Fruit fly (Drosophila melanogaster) whole organism, embryonic: Measurements from ENCODE around the gene CG14805.

Source experiments
- Abd-B ChIP-seq: fragments of 200-800 bp; sonication (Bioruptor generic); optimal IDR thresholded peaks from 2 replicates; lab custom pipeline; 2018; ENCODE audit warnings: missing biosample characterization, mild to moderate bottlenecking, missing genetic modification characterization, moderate library complexity
- Awh ChIP-seq: fragments of 200-800 bp; sonication (Bioruptor generic); IDR thresholded peaks from 2 replicates; pipeline ENCODE4, ENCODE4 v1.3.6; 2022; ENCODE audit warnings: missing biosample characterization, missing genetic modification characterization
- BEAF-32 ChIP-seq: fragments of 200-800 bp; sonication (Bioruptor generic); optimal IDR thresholded peaks from 3 replicates; lab custom pipeline; 2017; ENCODE audit warnings: missing biosample characterization, missing genetic modification characterization, mild to moderate bottlenecking, moderate library complexity, missing genetic modification reagents
- Bdp1 ChIP-seq: fragments of 200-800 bp; sonication (Bioruptor generic); optimal IDR thresholded peaks from 3 replicates; lab custom pipeline; 2016; ENCODE audit warnings: missing biosample characterization, missing genetic modification characterization
- Blimp-1 ChIP-seq: fragments of 200-800 bp; sonication (Bioruptor generic); optimal IDR thresholded peaks from 3 replicates; lab custom pipeline; 2018; ENCODE audit warnings: missing biosample characterization, missing genetic modification characterization, mild to moderate bottlenecking, moderate library complexity, missing genetic modification reagents
- CG12155 ChIP-seq: fragments of 200-800 bp; sonication (Bioruptor generic); optimal IDR thresholded peaks from 3 replicates; lab custom pipeline; 2016; ENCODE audit warnings: missing biosample characterization, missing genetic modification characterization
- CG13424 ChIP-seq: fragments of 200-800 bp; sonication (Bioruptor generic); optimal IDR thresholded peaks from 2 replicates; lab custom pipeline; 2019; ENCODE audit warnings: missing biosample characterization, mild to moderate bottlenecking, missing genetic modification characterization, moderate library complexity
- CG13775 ChIP-seq: fragments of 200-800 bp; sonication (Bioruptor generic); optimal IDR thresholded peaks from 3 replicates; lab custom pipeline; 2017; ENCODE audit warnings: missing biosample characterization, mild to moderate bottlenecking, missing genetic modification characterization
- CG1529 ChIP-seq: fragments of 200-800 bp; sonication (Bioruptor generic); optimal IDR thresholded peaks from 3 replicates; lab custom pipeline; 2018; ENCODE audit warnings: missing biosample characterization, missing genetic modification characterization
- CG1603 ChIP-seq: fragments of 200-800 bp; sonication (Bioruptor generic); optimal IDR thresholded peaks from 2 replicates; lab custom pipeline; 2019; ENCODE audit warnings: missing biosample characterization, mild to moderate bottlenecking, missing genetic modification characterization, moderate library complexity
- CG17385 ChIP-seq: fragments of 200-800 bp; sonication (Bioruptor generic); optimal IDR thresholded peaks from 3 replicates; lab custom pipeline; 2018; ENCODE audit warnings: missing biosample characterization, mild to moderate bottlenecking, missing genetic modification characterization
- CG17829 ChIP-seq: fragments of 200-800 bp; optimal IDR thresholded peaks from 2 replicates; lab custom pipeline; 2019; ENCODE audit warnings: missing biosample characterization, mild to moderate bottlenecking, missing genetic modification characterization, moderate library complexity
- CG18764 ChIP-seq: fragments of 200-800 bp; sonication (Bioruptor generic); optimal IDR thresholded peaks from 3 replicates; lab custom pipeline; 2016; ENCODE audit warnings: missing biosample characterization, missing genetic modification characterization
- CG30403 ChIP-seq: fragments of 200-800 bp; sonication (Bioruptor generic); optimal IDR thresholded peaks from 3 replicates; lab custom pipeline; 2016; ENCODE audit warnings: missing biosample characterization, missing genetic modification characterization
- CG4854 ChIP-seq: fragments of 200-800 bp; sonication (Bioruptor generic); optimal IDR thresholded peaks from 2 replicates; lab custom pipeline; 2016; ENCODE audit warnings: missing biosample characterization, missing genetic modification characterization, inconsistent platforms
- CG5180 ChIP-seq: fragments of 200-800 bp; sonication (Bioruptor generic); optimal IDR thresholded peaks from 3 replicates; lab custom pipeline; 2017; ENCODE audit warnings: missing biosample characterization, missing genetic modification characterization, mild to moderate bottlenecking, moderate library complexity, missing genetic modification reagents
- CG5245 ChIP-seq: fragments of 200-800 bp; sonication (Bioruptor generic); optimal IDR thresholded peaks from 3 replicates; lab custom pipeline; 2016; ENCODE audit warnings: missing biosample characterization, missing genetic modification characterization
- CG7745 ChIP-seq: fragments of 200-800 bp; sonication (Bioruptor generic); optimal IDR thresholded peaks from 2 replicates; lab custom pipeline; 2018; ENCODE audit warnings: missing biosample characterization, mild to moderate bottlenecking, missing genetic modification characterization, moderate library complexity
- CG7786 ChIP-seq: fragments of 200-800 bp; sonication (Bioruptor generic); optimal IDR thresholded peaks from 2 replicates; lab custom pipeline; 2016; ENCODE audit warnings: missing biosample characterization, missing genetic modification characterization
- CG9727 ChIP-seq: fragments of 200-800 bp; sonication (Bioruptor generic); optimal IDR thresholded peaks from 3 replicates; lab custom pipeline; 2017; ENCODE audit warnings: missing biosample characterization, mild to moderate bottlenecking, missing genetic modification characterization
- Camta ChIP-seq: fragments of 200-800 bp; sonication (Bioruptor generic); optimal IDR thresholded peaks from 2 replicates; lab custom pipeline; 2016; ENCODE audit warnings: missing biosample characterization, missing genetic modification characterization
- E2f1 ChIP-seq: fragments of 200-800 bp; sonication (Bioruptor generic); IDR thresholded peaks from 2 replicates; pipeline ENCODE4 v1.3.6; 2022; ENCODE audit warnings: missing biosample characterization, missing genetic modification characterization
- HLH3B ChIP-seq: fragments of 200-800 bp; sonication (Bioruptor generic); IDR thresholded peaks from 2 replicates; pipeline ENCODE4 v1.3.6; 2022; ENCODE audit warnings: missing biosample characterization, missing genetic modification characterization
- HmgZ ChIP-seq: fragments of 200-800 bp; sonication (Bioruptor generic); optimal IDR thresholded peaks from 2 replicates; lab custom pipeline; 2018; ENCODE audit warnings: missing biosample characterization, mild to moderate bottlenecking, missing genetic modification characterization
- Lpt ChIP-seq: fragments of >200 bp; optimal IDR thresholded peaks from 2 replicates; lab custom pipeline; 2018; ENCODE audit warnings: missing biosample characterization, missing genetic modification characterization
- NfI ChIP-seq: fragments of 200-800 bp; sonication (Bioruptor generic); optimal IDR thresholded peaks from 3 replicates; lab custom pipeline; 2018; ENCODE audit warnings: missing biosample characterization, mild to moderate bottlenecking, missing genetic modification characterization, moderate library complexity
- Scr ChIP-seq: fragments of 200-800 bp; sonication (Bioruptor generic); IDR thresholded peaks from 2 replicates; pipeline ENCODE4 v1.3.6; 2022; ENCODE audit warnings: missing biosample characterization, missing genetic modification characterization; ENCODE audit not compliant: partially characterized antibody
- Side ChIP-seq: fragments of 200-800 bp; sonication (Bioruptor generic); optimal IDR thresholded peaks from 2 replicates; lab custom pipeline; 2016; ENCODE audit warnings: missing biosample characterization, missing genetic modification characterization
- Trl ChIP-seq, 3 experiments: fragments of >200 bp in 2 of 3; fragments of 200-800 bp in 1 of 3; sonication (Bioruptor generic) in 1 of 3; optimal IDR thresholded peaks; 2 replicates in 1 of 3; 3 replicates in 2 of 3; lab custom pipeline; 2016 to 2017; ENCODE audit warnings: missing biosample characterization in 1 of 3, missing genetic modification characterization in 1 of 3
- Xrp1 ChIP-seq: fragments of 200-800 bp; sonication (Bioruptor generic); IDR thresholded peaks from 2 replicates; pipeline ENCODE4 v1.3.6; 2022; ENCODE audit warnings: missing biosample characterization, missing genetic modification characterization
- bbx ChIP-seq: fragments of 200-800 bp; sonication (Bioruptor generic); IDR thresholded peaks from 2 replicates; pipeline ENCODE4 v1.3.6; 2022; ENCODE audit warnings: missing biosample characterization, missing genetic modification characterization; ENCODE audit not compliant: partially characterized antibody
- dimm ChIP-seq: fragments of 200-800 bp; sonication (Bioruptor generic); IDR thresholded peaks from 2 replicates; pipeline ENCODE4 v1.3.6; 2022; ENCODE audit warnings: missing biosample characterization, missing genetic modification characterization
- ftz-f1 ChIP-seq: fragments of 200-800 bp; sonication (Bioruptor generic); optimal IDR thresholded peaks from 2 replicates; lab custom pipeline; 2016; ENCODE audit warnings: missing biosample characterization, missing genetic modification characterization
- hkb ChIP-seq, 2 experiments: fragments of 200-800 bp in 1 of 2; fragments of >200 bp in 1 of 2; sonication (Bioruptor generic) in 1 of 2; IDR thresholded peaks in 1 of 2; optimal IDR thresholded peaks in 1 of 2; 2 replicates each; pipeline versions ENCODE4 v1.3.6 to Lab custom; 2017 to 2022; ENCODE audit warnings: missing biosample characterization in 1 of 2, missing genetic modification characterization in 1 of 2
- inv ChIP-seq: fragments of 200-800 bp; sonication (Bioruptor generic); IDR thresholded peaks from 2 replicates; pipeline ENCODE4 v1.3.6; 2022; ENCODE audit warnings: missing biosample characterization, missing genetic modification characterization; ENCODE audit not compliant: partially characterized antibody
- lmd ChIP-seq: fragments of 200-800 bp; sonication (Bioruptor generic); IDR thresholded peaks from 2 replicates; pipeline ENCODE4 v1.3.6; 2022; ENCODE audit warnings: missing biosample characterization, missing genetic modification characterization
- lov ChIP-seq, 2 experiments: fragments of 200-800 bp in 1 of 2; fragments of >200 bp in 1 of 2; sonication (Bioruptor generic) in 1 of 2; IDR thresholded peaks in 1 of 2; optimal IDR thresholded peaks in 1 of 2; 2 replicates in 1 of 2; 3 replicates in 1 of 2; pipeline versions ENCODE4 v1.3.6 to Lab custom; 2017 to 2022; ENCODE audit warnings: missing biosample characterization in 1 of 2, missing genetic modification characterization in 1 of 2
- nerfin-1 ChIP-seq: fragments of 200-800 bp; sonication (Bioruptor generic); optimal IDR thresholded peaks from 3 replicates; lab custom pipeline; 2019; ENCODE audit warnings: missing biosample characterization, mild to moderate bottlenecking, missing genetic modification characterization, moderate library complexity
- peb ChIP-seq: fragments of 200-800 bp; sonication (Bioruptor generic); IDR thresholded peaks from 2 replicates; pipeline ENCODE4 v1.3.6; 2022; ENCODE audit warnings: missing biosample characterization, missing genetic modification characterization
- prd ChIP-seq, 3 experiments: fragments of >200 bp in 2 of 3; fragments of 200-800 bp in 1 of 3; sonication (Bioruptor generic) in 1 of 3; optimal IDR thresholded peaks in 2 of 3; IDR thresholded peaks in 1 of 3; 2 replicates in 2 of 3; 3 replicates in 1 of 3; pipeline versions ENCODE4 v1.3.6 to Lab custom; 2017 to 2022; ENCODE audit warnings: missing biosample characterization in 1 of 3, missing genetic modification characterization in 1 of 3
- row ChIP-seq: fragments of 200-800 bp; sonication (Bioruptor generic); IDR thresholded peaks from 3 replicates; pipeline ENCODE4 v1.3.6; 2022; ENCODE audit warnings: missing biosample characterization, missing genetic modification characterization
- scrt ChIP-seq: fragments of 200-800 bp; sonication (Bioruptor generic); optimal IDR thresholded peaks from 2 replicates; lab custom pipeline; 2018; ENCODE audit warnings: missing biosample characterization, mild to moderate bottlenecking, missing genetic modification characterization, moderate library complexity
- sens ChIP-seq: fragments of 200-800 bp; sonication (Bioruptor generic); peaks from one replicate; lab custom pipeline; 2016; ENCODE audit warnings: missing biosample characterization, missing genetic modification characterization
- sim ChIP-seq: fragments of 200-800 bp; sonication (Bioruptor generic); IDR thresholded peaks from 2 replicates; pipeline ENCODE4 v1.3.6; 2022; ENCODE audit warnings: missing biosample characterization, missing genetic modification characterization
- sna ChIP-seq: fragments of 200-800 bp; sonication (Bioruptor generic); IDR thresholded peaks from 2 replicates; pipeline ENCODE4 v1.3.6; 2022; ENCODE audit warnings: missing biosample characterization, missing genetic modification characterization; ENCODE audit not compliant: partially characterized antibody
- tin ChIP-seq: fragments of 200-800 bp; sonication (Bioruptor generic); optimal IDR thresholded peaks from 3 replicates; lab custom pipeline; 2016; ENCODE audit warnings: missing biosample characterization, missing genetic modification characterization
- tup ChIP-seq: fragments of 200-800 bp; sonication (Bioruptor generic); optimal IDR thresholded peaks from 2 replicates; lab custom pipeline; 2016; ENCODE audit warnings: missing biosample characterization, mild to moderate bottlenecking, missing genetic modification characterization, moderate library complexity
- wor ChIP-seq: fragments of 200-800 bp; sonication (Bioruptor generic); IDR thresholded peaks from 2 replicates; pipeline ENCODE4 v1.3.6; 2022; ENCODE audit warnings: missing biosample characterization, missing genetic modification characterization
- zfh1 ChIP-seq: fragments of 200-800 bp; sonication (Bioruptor generic); IDR thresholded peaks from 3 replicates; pipeline ENCODE4 v1.3.6; 2022; ENCODE audit warnings: missing biosample characterization, missing genetic modification characterization

Gene CG14805

dm6 chrX:1901605-1902136, 24.6 kb downstream of the CG14805 start, which contains the start of gene Ldaf1 (continued):
- TF ChIP-seq inv (no peak), CG9727 (GFP tag; lab: Kevin White, UChicago) (no peak), CG13775 (no peak), CG1529 (GFP tag; lab: Kevin White, UChicago) (no peak), sna (GFP tag; lab: Robert Waterston, UW) (no peak), CG7786 (GFP tag; lab: Kevin White, UChicago) (no peak), Lpt (GFP tag; lab: Kevin White, UChicago) (no peak), CG17385 (no peak), HmgZ (tag; lab: Kevin White, UChicago) (peak; percentile 24), sim (GFP tag; lab: Robert Waterston, UW) (no peak), CG18764 (GFP tag; lab: Kevin White, UChicago) (no peak), Side (GFP tag; lab: Kevin White, UChicago) (no peak), lmd (no peak), Bdp1 (no peak), prd (optimal IDR thresholded peaks at IDR 0.05; lab: Kevin White, UChicago) (no peak), prd (GFP tag; IDR thresholded peaks at IDR 0.05; lab: Robert Waterston, UW) (no peak), Blimp-1 (GFP tag; lab: Kevin White, UChicago) (no peak), zfh1 (GFP tag; lab: Robert Waterston, UW) (peak; percentile 26; the same call in 1 of the 3 replicates), ftz-f1 (GFP tag; lab: Kevin White, UChicago) (no peak), lov (optimal IDR thresholded peaks at IDR 0.05; lab: Kevin White, UChicago) (no peak), lov (GFP tag; IDR thresholded peaks at IDR 0.05; lab: Robert Waterston, UW) (no peak), bbx (GFP tag; lab: Robert Waterston, UW) (no peak), CG5245 (GFP tag; lab: Kevin White, UChicago) (no peak), CG12155 (GFP tag; lab: Kevin White, UChicago) (no peak), CG17829 (tag; lab: Kevin White, UChicago) (no peak), scrt (GFP tag; lab: Kevin White, UChicago) (peak; percentile 36), Trl (optimal IDR thresholded peaks at IDR 0.05; lab: Kevin White, UChicago) (no peak), Trl (GFP tag; optimal IDR thresholded peaks at IDR 0.05; lab: Kevin White, UChicago) (no peak), CG4854 (GFP tag; lab: Kevin White, UChicago) (no peak), tin (GFP tag; lab: Kevin White, UChicago) (no peak), CG5180 (no peak), sens (GFP tag; lab: Kevin White, UChicago) (peak; percentile 69), peb (GFP tag; lab: Robert Waterston, UW) (no peak), Abd-B (no peak), CG7745 (tag; lab: Kevin White, UChicago) (no peak), hkb (optimal IDR thresholded peaks at IDR 0.05; lab: Kevin White, UChicago) (no peak), hkb (GFP tag; IDR thresholded peaks at IDR 0.05; lab: Robert Waterston, UW) (no peak), row (peak; percentile 44; the same call in 1 of the 3 replicates), CG1603 (tag; lab: Kevin White, UChicago) (peak; percentile 21), dimm (GFP tag; lab: Robert Waterston, UW) (no peak), tup (GFP tag; lab: Kevin White, UChicago) (no peak), Awh (GFP tag; lab: Robert Waterston, UW) (no peak), CG30403 (GFP tag; lab: Kevin White, UChicago) (no peak), wor (no peak), BEAF-32 (peak; percentile 22), HLH3B (no peak), E2f1 (GFP tag; lab: Robert Waterston, UW) (no peak), nerfin-1 (tag; lab: Kevin White, UChicago) (no peak), Camta (GFP tag; lab: Kevin White, UChicago) (no peak), Xrp1 (GFP tag; lab: Robert Waterston, UW) (no peak), NfI (no peak), Scr (GFP tag; lab: Robert Waterston, UW) (0 out of 2 replicates have a peak, but pooled peaks have one; percentile 23), CG13424 (tag; lab: Kevin White, UChicago) (peak; percentile 5)
